Worm (Caenorhabditis elegans) whole organism, L4 larva: ENCODE measurements around the gene Y116A8B.1.
A peak's percentile ranks its signal among the peaks of the same experiment; 100 is the strongest.

Source experiments
- F26F4.8 ChIP-seq: fragments of 200-800 bp; sonication (Bioruptor generic); conservative IDR thresholded peaks from 2 replicates; pipeline ENCODE4 v1.3.6; 2022; ENCODE audit warnings: missing genetic modification characterization, missing compliant biosample characterization
- F44E2.7 ChIP-seq: fragments of 200-800 bp; sonication (Bioruptor generic); IDR thresholded peaks from 2 replicates; pipeline ENCODE4 v2.1.2; 2022; ENCODE audit warnings: missing genetic modification characterization, missing compliant biosample characterization
- F49E8.2 ChIP-seq: sonication (generic microtip); optimal IDR thresholded peaks from 2 replicates; lab custom pipeline; 2016; ENCODE audit warnings: missing compliant biosample characterization, mild to moderate bottlenecking, missing genetic modification characterization, borderline replicate concordance
- Y75B8A.6 ChIP-seq: fragments of 200-800 bp; sonication (Bioruptor generic); IDR thresholded peaks from 2 replicates; pipeline ENCODE4 v1.3.6; 2022; ENCODE audit warnings: missing genetic modification reagents, missing genetic modification characterization, missing compliant biosample characterization
- aly-2 ChIP-seq: sonication (generic microtip); optimal IDR thresholded peaks from 2 replicates; lab custom pipeline; 2018; ENCODE audit warnings: missing biosample characterization, missing genetic modification characterization
- arid-1 ChIP-seq: fragments of 200-800 bp; sonication (Bioruptor generic); conservative IDR thresholded peaks from 2 replicates; pipeline ENCODE4 v1.3.6; 2022; ENCODE audit warnings: missing genetic modification reagents, missing genetic modification characterization, missing compliant biosample characterization
- attf-4 ChIP-seq: sonication (generic microtip); optimal IDR thresholded peaks from 3 replicates; lab custom pipeline; 2017; ENCODE audit warnings: missing biosample characterization, missing genetic modification characterization
- ces-1 ChIP-seq: fragments of 150-350 bp; sonication (generic microtip); optimal IDR thresholded peaks from 4 replicates; lab custom pipeline; 2014; ENCODE audit warnings: missing biosample characterization, missing genetic modification reagents, missing genetic modification characterization
- daf-16 ChIP-seq, 3 experiments: sonication (generic microtip); optimal IDR thresholded peaks; 2 replicates each; lab custom pipeline; 2016 to 2017; ENCODE audit warnings: missing genetic modification characterization in 3 of 3, missing genetic modification reagents in 3 of 3, mild to moderate bottlenecking in 2 of 3, missing compliant biosample characterization in 2 of 3, missing biosample characterization in 1 of 3, moderate library complexity in 1 of 3
- dmd-6 ChIP-seq: fragments of 200-800 bp; sonication (Bioruptor generic); IDR thresholded peaks from 2 replicates; pipeline ENCODE4 v1.3.6; 2022; ENCODE audit warnings: missing genetic modification reagents, missing genetic modification characterization, missing compliant biosample characterization
- dve-1 ChIP-seq: sonication (generic microtip); optimal IDR thresholded peaks from 2 replicates; lab custom pipeline; 2017; ENCODE audit warnings: antibody characterized with exemption, mild to moderate bottlenecking, missing genetic modification characterization, missing compliant biosample characterization; ENCODE audit not compliant: insufficient read depth
- fkh-10 ChIP-seq: fragments of 150-350 bp; optimal IDR thresholded peaks from 2 replicates; lab custom pipeline; 2014; ENCODE audit warnings: missing biosample characterization, missing genetic modification reagents, missing genetic modification characterization
- fos-1 ChIP-seq: fragments of 150-350 bp; optimal IDR thresholded peaks from 2 replicates; lab custom pipeline; 2014; ENCODE audit warnings: missing biosample characterization, missing genetic modification characterization
- hlh-11 ChIP-seq: fragments of 200-800 bp; sonication (Bioruptor generic); optimal IDR thresholded peaks from 2 replicates; lab custom pipeline; 2018; ENCODE audit warnings: mild to moderate bottlenecking, missing genetic modification characterization, missing compliant biosample characterization
- hlh-30 ChIP-seq: sonication (generic microtip); optimal IDR thresholded peaks from 2 replicates; lab custom pipeline; 2017; ENCODE audit warnings: antibody characterized with exemption, mild to moderate bottlenecking, missing genetic modification characterization, missing compliant biosample characterization; ENCODE audit not compliant: insufficient read depth
- jun-1 ChIP-seq: fragments of 150-350 bp; optimal IDR thresholded peaks from 2 replicates; lab custom pipeline; 2014; ENCODE audit warnings: missing biosample characterization, missing genetic modification reagents, missing genetic modification characterization
- lin-1 ChIP-seq: fragments of 200-800 bp; sonication (Bioruptor generic); IDR thresholded peaks from 2 replicates; pipeline ENCODE4 v1.3.6; 2022; ENCODE audit warnings: missing genetic modification reagents, missing genetic modification characterization, missing compliant biosample characterization
- lin-15B ChIP-seq: fragments of 150-350 bp; sonication (generic microtip); optimal IDR thresholded peaks from 3 replicates; lab custom pipeline; 2014; ENCODE audit warnings: missing biosample characterization, missing genetic modification characterization
- lir-3 ChIP-seq: sonication (generic microtip); optimal IDR thresholded peaks from 2 replicates; lab custom pipeline; 2016; ENCODE audit warnings: mild to moderate bottlenecking, missing genetic modification characterization, missing compliant biosample characterization
- mdl-1 ChIP-seq, 2 experiments: fragments of 150-350 bp in 1 of 2; sonication (generic microtip) in 1 of 2; optimal IDR thresholded peaks; 2 replicates each; lab custom pipeline; 2014 to 2017; ENCODE audit warnings: missing biosample characterization in 2 of 2, missing genetic modification characterization in 2 of 2
- mdt-29 ChIP-seq: fragments of 200-800 bp; sonication (Bioruptor generic); IDR thresholded peaks from 2 replicates; pipeline ENCODE4 v1.3.6; 2022; ENCODE audit warnings: missing genetic modification reagents, missing genetic modification characterization, missing compliant biosample characterization
- mep-1 ChIP-seq: fragments of 150-350 bp; sonication (generic microtip); optimal IDR thresholded peaks from 3 replicates; lab custom pipeline; 2014; ENCODE audit warnings: missing biosample characterization, missing genetic modification characterization
- mxl-2 ChIP-seq: fragments of 200-800 bp; sonication (Bioruptor generic); conservative IDR thresholded peaks from 2 replicates; pipeline ENCODE4 v1.3.6; 2022; ENCODE audit warnings: missing genetic modification reagents, missing genetic modification characterization, missing compliant biosample characterization
- mxl-3 ChIP-seq: fragments of 200-800 bp; sonication (Bioruptor generic); optimal IDR thresholded peaks from 2 replicates; lab custom pipeline; 2018; ENCODE audit warnings: mild to moderate bottlenecking, missing genetic modification characterization, missing compliant biosample characterization
- nhr-10 ChIP-seq: fragments of 150-350 bp; optimal IDR thresholded peaks from 2 replicates; lab custom pipeline; 2014; ENCODE audit warnings: missing biosample characterization, missing genetic modification characterization
- nhr-111 ChIP-seq: fragments of 200-800 bp; sonication (Bioruptor generic); optimal IDR thresholded peaks from 2 replicates; lab custom pipeline; 2018; ENCODE audit warnings: mild to moderate bottlenecking, missing genetic modification characterization, missing compliant biosample characterization
- nhr-237 ChIP-seq: sonication (generic microtip); optimal IDR thresholded peaks from 2 replicates; lab custom pipeline; 2017; ENCODE audit warnings: missing biosample characterization, missing genetic modification characterization
- nhr-28 ChIP-seq: fragments of 150-350 bp; optimal IDR thresholded peaks from 2 replicates; lab custom pipeline; 2014; ENCODE audit warnings: missing biosample characterization, missing genetic modification characterization
- nhr-41 ChIP-seq: fragments of 200-800 bp; sonication (Bioruptor generic); IDR thresholded peaks from 2 replicates; pipeline ENCODE4 v1.3.6; 2022; ENCODE audit warnings: missing genetic modification reagents, missing genetic modification characterization, missing compliant biosample characterization
- nhr-48 ChIP-seq: sonication (generic microtip); optimal IDR thresholded peaks from 2 replicates; lab custom pipeline; 2016; ENCODE audit warnings: mild to moderate bottlenecking, missing genetic modification characterization, missing compliant biosample characterization
- nhr-77 ChIP-seq: fragments of 150-350 bp; optimal IDR thresholded peaks from 2 replicates; lab custom pipeline; 2014; ENCODE audit warnings: missing biosample characterization, missing genetic modification characterization
- pqm-1 ChIP-seq: sonication (generic microtip); optimal IDR thresholded peaks from 2 replicates; lab custom pipeline; 2017; ENCODE audit warnings: missing biosample characterization, missing genetic modification characterization
- saeg-2 ChIP-seq: fragments of 200-800 bp; sonication (Bioruptor generic); IDR thresholded peaks from 2 replicates; pipeline ENCODE4 v1.3.6; 2022; ENCODE audit warnings: missing genetic modification reagents, missing genetic modification characterization, missing compliant biosample characterization
- tra-1 ChIP-seq: fragments of 200-800 bp; sonication (Bioruptor generic); IDR thresholded peaks from 2 replicates; pipeline ENCODE4 v1.3.6; 2022; ENCODE audit warnings: missing genetic modification reagents, missing genetic modification characterization, missing compliant biosample characterization
- unc-62 ChIP-seq, 3 experiments: fragments of 150-350 bp in 1 of 3; sonication (generic microtip); optimal IDR thresholded peaks in 2 of 3; peaks in 1 of 3; 1 replicate in 1 of 3; 2 replicates in 2 of 3; lab custom pipeline; 2014 to 2017; ENCODE audit warnings: missing biosample characterization in 3 of 3, missing genetic modification characterization in 3 of 3, missing genetic modification reagents in 3 of 3, missing genotype in 1 of 3
- vab-7 ChIP-seq: fragments of 200-800 bp; sonication (Bioruptor generic); IDR thresholded peaks from 2 replicates; pipeline ENCODE4 v1.3.6; 2022; ENCODE audit warnings: missing genetic modification reagents, missing genetic modification characterization, missing compliant biosample characterization
- zag-1 ChIP-seq: fragments of 150-350 bp; optimal IDR thresholded peaks from 2 replicates; lab custom pipeline; 2014; ENCODE audit warnings: missing biosample characterization, missing genetic modification characterization
- zip-2 ChIP-seq: fragments of 150-350 bp; optimal IDR thresholded peaks from 2 replicates; lab custom pipeline; 2014; ENCODE audit warnings: missing biosample characterization, missing genetic modification characterization
- ztf-7 ChIP-seq: fragments of 150-350 bp; optimal IDR thresholded peaks from 2 replicates; lab custom pipeline; 2014; ENCODE audit warnings: missing biosample characterization, missing genetic modification characterization

The Y116A8B.1 gene

ce11 chrIV:17232899-17233298, 16.8 kb downstream of the Y116A8B.1 start:
- TF ChIP-seq ces-1 (GFP tag; lab: Kevin White, UChicago) = peak; percentile 41
- no peak for TF ChIP-seq ztf-7 (tag; lab: Kevin White, UChicago)
- TF ChIP-seq, all 104 proteins: peak for 1

DNA sequence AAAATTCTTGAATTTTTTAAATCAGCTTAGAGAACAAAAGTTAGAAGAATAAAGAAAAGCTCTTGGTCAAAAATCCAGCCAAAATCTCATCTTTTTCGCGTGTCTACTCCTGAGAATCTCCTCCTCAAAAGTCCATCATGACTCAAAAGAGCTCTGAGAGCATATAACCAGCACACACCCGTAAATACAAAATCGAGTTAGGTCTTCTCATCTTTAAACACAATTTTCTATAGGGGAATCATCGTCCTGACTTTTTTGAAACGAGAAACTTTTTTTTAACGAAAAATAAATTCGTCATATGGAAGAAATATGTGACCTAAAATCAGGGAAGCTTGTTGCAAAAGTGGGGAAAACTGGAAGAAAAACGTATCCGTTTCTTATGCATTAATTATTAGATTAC, 17.3 kb downstream of the Y116A8B.1 start:
- TF ChIP-seq ces-1 (GFP tag; lab: Kevin White, UChicago) = peak; percentile 77
- no peak for TF ChIP-seq lir-3
- peak; percentile 75 for TF ChIP-seq fkh-10 (GFP tag; lab: Kevin White, UChicago)

- TF ChIP-seq fkh-10 (GFP tag; lab: Kevin White, UChicago) (peak; percentile 64), Y75B8A.6 (GFP tag; lab: Robert Waterston, UW) (no peak)
Observed at ce11 chrIV:17237029-17237428, 20.9 kb downstream of the Y116A8B.1 start.

- TF ChIP-seq nhr-111 (GFP tag; lab: Kevin White, UChicago) (no peak), F49E8.2 (tag; lab: Kevin White, UChicago) (no peak), mxl-2 (GFP tag; lab: Robert Waterston, UW) (no peak), ces-1 (GFP tag; lab: Kevin White, UChicago) (peak; percentile 17)
Observed at ce11 chrIV:17238951-17239350, 22.8 kb downstream of the Y116A8B.1 start.

- TF ChIP-seq arid-1 (GFP tag; lab: Robert Waterston, UW) (peak; percentile 56; the same call in 1 of the 2 replicates), mxl-3 (GFP tag; lab: Kevin White, UChicago) (peak; percentile 60), ces-1 (GFP tag; lab: Kevin White, UChicago) (no peak), unc-62 (GFP tag; optimal IDR thresholded peaks at IDR 0.05 in 1 of 2; lab: Kevin White, UChicago) (peak in 1 of 2 experiments; percentile 63), unc-62 (tag; optimal IDR thresholded peaks at IDR 0.05; lab: Kevin White, UChicago) (no peak), mdl-1 (tag; optimal IDR thresholded peaks at IDR 0.05; lab: Kevin White, UChicago) (peak in 1 of 2 experiments; percentile 33), F44E2.7 (GFP tag; lab: Robert Waterston, UW) (no peak), nhr-10 (tag; lab: Kevin White, UChicago) (no peak), vab-7 (GFP tag; lab: Robert Waterston, UW) (no peak), aly-2 (tag; lab: Kevin White, UChicago) (no peak), dmd-6 (GFP tag; lab: Robert Waterston, UW) (peak; percentile 98), tra-1 (GFP tag; lab: Robert Waterston, UW) (peak; percentile 87), nhr-77 (tag; lab: Kevin White, UChicago) (peak; percentile 92), mep-1 (tag; lab: Kevin White, UChicago) (peak; percentile 46), nhr-48 (tag; lab: Kevin White, UChicago) (peak; percentile 96), zip-2 (tag; lab: Kevin White, UChicago) (peak; percentile 10), lin-1 (GFP tag; lab: Robert Waterston, UW) (peak; percentile 96), lin-15B (tag; lab: Kevin White, UChicago) (no peak), hlh-11 (tag; lab: Kevin White, UChicago) (peak; percentile 95), zag-1 (tag; lab: Kevin White, UChicago) (no peak), attf-4 (tag; lab: Kevin White, UChicago) (no peak), F26F4.8 (GFP tag; lab: Robert Waterston, UW) (no peak), dve-1 (tag; lab: Kevin White, UChicago) (peak; percentile 90), hlh-30 (tag; lab: Kevin White, UChicago) (peak; percentile 74), mdt-29 (GFP tag; lab: Robert Waterston, UW) (0 out of 2 replicates have a peak, but pooled peaks have one; percentile 10), fos-1 (tag; lab: Kevin White, UChicago) (peak; percentile 68), nhr-41 (GFP tag; lab: Robert Waterston, UW) (peak; percentile 84), jun-1 (tag; lab: Kevin White, UChicago) (peak; percentile 51), daf-16 (GFP tag; optimal IDR thresholded peaks at IDR 0.05; lab: Kevin White, UChicago) (peak in 1 of 2 experiments; percentile 32), daf-16 (tag; optimal IDR thresholded peaks at IDR 0.05; lab: Kevin White, UChicago) (peak; percentile 95), nhr-28 (tag; lab: Kevin White, UChicago) (peak; percentile 89), nhr-237 (no peak), pqm-1 (tag; lab: Kevin White, UChicago) (peak; percentile 100), saeg-2 (GFP tag; lab: Robert Waterston, UW) (0 out of 2 replicates have a peak, but pooled peaks have one; percentile 35)
Observed at ce11 chrIV:17245200-17245599, 29.1 kb downstream of the Y116A8B.1 start, which contains the start of gene ZK550.2. Gene ZK550.2, plus strand, starts transcription at chrIV:17245584.
